Worm (Caenorhabditis elegans) whole organism, mixed stage, embryonic: ENCODE results near the gene snt-7.

ENCODE experiments used
- M03D4.4 ChIP-seq: sonication (generic microtip); optimal IDR thresholded peaks from 2 replicates; lab custom pipeline; 2017; ENCODE audit warnings: mild to moderate bottlenecking, missing genetic modification characterization, missing compliant biosample characterization
- ces-1 ChIP-seq: fragments of 150-350 bp; optimal IDR thresholded peaks from 2 replicates; lab custom pipeline; 2014; ENCODE audit warnings: missing biosample characterization, missing genetic modification reagents, missing genetic modification characterization
- lin-13 ChIP-seq: fragments of 150-350 bp; optimal IDR thresholded peaks from 2 replicates; lab custom pipeline; 2014; ENCODE audit warnings: missing biosample characterization, missing genetic modification characterization
- mep-1 ChIP-seq: fragments of 150-350 bp; optimal IDR thresholded peaks from 2 replicates; lab custom pipeline; 2017; ENCODE audit warnings: missing biosample characterization, missing genetic modification reagents, missing genetic modification characterization, inconsistent platforms
- nhr-12 ChIP-seq: fragments of 150-350 bp; optimal IDR thresholded peaks from 2 replicates; lab custom pipeline; 2014; ENCODE audit warnings: missing biosample characterization, missing genetic modification characterization
- snpc-4 ChIP-seq: fragments of 150-350 bp; optimal IDR thresholded peaks from 2 replicates; lab custom pipeline; 2014; ENCODE audit warnings: missing biosample characterization, missing genetic modification characterization
- sptf-1 ChIP-seq: sonication (generic microtip); optimal IDR thresholded peaks from 2 replicates; lab custom pipeline; 2017; ENCODE audit warnings: mild to moderate bottlenecking, missing genetic modification characterization, moderate library complexity, missing compliant biosample characterization

Gene snt-7

ce11 chrX:15146415-15147210 lies 52.3 kb downstream of the snt-7 start:
- TF ChIP-seq ces-1 (GFP tag; lab: Kevin White, UChicago) (peak; percentile 5), snpc-4 (tag; lab: Kevin White, UChicago) (no peak), lin-13 (tag; lab: Kevin White, UChicago) (no peak), M03D4.4 (tag; lab: Kevin White, UChicago) (peak; percentile 16), nhr-12 (tag; lab: Kevin White, UChicago) (no peak), mep-1 (tag; lab: Kevin White, UChicago) (no peak), sptf-1 (tag; lab: Kevin White, UChicago) (peak; percentile 18)
- TF ChIP-seq, all 35 proteins: peak for 3
